Worm (Caenorhabditis elegans) whole organism, young adult: ENCODE measurements around the gene C49F8.14.

ENCODE experiments used
- B0336.3 ChIP-seq: fragments of 200-800 bp; sonication (Bioruptor generic); IDR thresholded peaks from 2 replicates; pipeline ENCODE4 v1.3.6; 2022; ENCODE audit warnings: missing genetic modification characterization, missing compliant biosample characterization
- F22D6.2 ChIP-seq: sonication (generic microtip); optimal IDR thresholded peaks from 2 replicates; lab custom pipeline; 2016; ENCODE audit warnings: mild to moderate bottlenecking, missing genetic modification characterization, missing compliant biosample characterization
- F37B4.10 ChIP-seq: fragments of 200-800 bp; sonication (Bioruptor generic); IDR thresholded peaks from 2 replicates; pipeline ENCODE4 v1.3.6; 2022; ENCODE audit warnings: missing genetic modification characterization, missing compliant biosample characterization
- F55B11.4 ChIP-seq: sonication (generic microtip); optimal IDR thresholded peaks from 2 replicates; lab custom pipeline; 2016; ENCODE audit warnings: missing compliant biosample characterization, missing genetic modification characterization, borderline replicate concordance; ENCODE audit not compliant: insufficient read depth
- F57A8.1 ChIP-seq: fragments of 200-800 bp; sonication (Bioruptor generic); optimal IDR thresholded peaks from 2 replicates; lab custom pipeline; 2018; ENCODE audit warnings: mild to moderate bottlenecking, missing genetic modification characterization, moderate library complexity, missing compliant biosample characterization
- F57C9.4 ChIP-seq: sonication (generic microtip); optimal IDR thresholded peaks from 2 replicates; lab custom pipeline; 2017; ENCODE audit warnings: mild to moderate bottlenecking, missing genetic modification characterization, missing compliant biosample characterization
- K11D2.4 ChIP-seq: fragments of 200-800 bp; sonication (Bioruptor generic); IDR thresholded peaks from 2 replicates; pipeline ENCODE4 v1.3.6; 2022; ENCODE audit warnings: missing genetic modification reagents, missing genetic modification characterization, missing compliant biosample characterization
- K12H6.12 ChIP-seq: fragments of 200-800 bp; sonication (Bioruptor generic); optimal IDR thresholded peaks from 2 replicates; lab custom pipeline; 2018; ENCODE audit warnings: mild to moderate bottlenecking, missing genetic modification characterization, missing compliant biosample characterization
- T07F8.4 ChIP-seq: sonication (generic microtip); optimal IDR thresholded peaks from 2 replicates; lab custom pipeline; 2016; ENCODE audit warnings: mild to moderate bottlenecking, missing genetic modification characterization, moderate library complexity, missing compliant biosample characterization
- T26A5.8 ChIP-seq: sonication (generic microtip); optimal IDR thresholded peaks from 2 replicates; lab custom pipeline; 2016; ENCODE audit warnings: missing genetic modification characterization, missing compliant biosample characterization
- Y53G8AR.9 ChIP-seq: fragments of 200-800 bp; sonication (Bioruptor generic); conservative IDR thresholded peaks from 2 replicates; pipeline ENCODE4 v1.3.6; 2022; ENCODE audit warnings: missing genetic modification reagents, missing genetic modification characterization, missing compliant biosample characterization
- Y56A3A.18 ChIP-seq: fragments of 200-800 bp; sonication (Bioruptor generic); IDR thresholded peaks from 2 replicates; pipeline ENCODE4 v1.3.6; 2022; ENCODE audit warnings: missing genetic modification reagents, missing genetic modification characterization, missing compliant biosample characterization
- Y79H2A.3 ChIP-seq: fragments of 200-800 bp; sonication (Bioruptor generic); conservative IDR thresholded peaks from 2 replicates; pipeline ENCODE4 v1.3.6; 2022; ENCODE audit warnings: missing genetic modification reagents, missing genetic modification characterization, missing compliant biosample characterization
- Y95B8A.8 ChIP-seq: fragments of 200-800 bp; sonication (Bioruptor generic); IDR thresholded peaks from 2 replicates; pipeline ENCODE4 v1.3.6; 2022; ENCODE audit warnings: missing genetic modification reagents, missing genetic modification characterization, missing compliant biosample characterization
- attf-5 ChIP-seq: fragments of 200-800 bp; sonication (Bioruptor generic); optimal IDR thresholded peaks from 2 replicates; lab custom pipeline; 2018; ENCODE audit warnings: mild to moderate bottlenecking, missing genetic modification characterization, missing compliant biosample characterization
- cebp-1 ChIP-seq, 2 experiments: fragments of 200-800 bp in 1 of 2; sonication (Bioruptor generic) in 1 of 2; sonication (generic microtip) in 1 of 2; IDR thresholded peaks in 1 of 2; optimal IDR thresholded peaks in 1 of 2; 2 replicates each; pipeline versions ENCODE4 v1.3.6 to Lab custom; 2017 to 2022; ENCODE audit warnings: missing compliant biosample characterization in 2 of 2, missing genetic modification characterization in 2 of 2, mild to moderate bottlenecking in 1 of 2, missing genetic modification reagents in 1 of 2, moderate library complexity in 1 of 2
- cebp-2 ChIP-seq: fragments of 200-800 bp; sonication (Bioruptor generic); IDR thresholded peaks from 2 replicates; pipeline ENCODE4 v1.3.6; 2022; ENCODE audit warnings: missing genetic modification characterization, missing compliant biosample characterization
- ceh-100 ChIP-seq: fragments of 200-800 bp; sonication (Bioruptor generic); IDR thresholded peaks from 2 replicates; pipeline ENCODE4 v1.3.6; 2022; ENCODE audit warnings: missing genetic modification reagents, missing genetic modification characterization, missing compliant biosample characterization
- ceh-27 ChIP-seq: fragments of 200-800 bp; sonication (Bioruptor generic); optimal IDR thresholded peaks from 2 replicates; lab custom pipeline; 2018; ENCODE audit warnings: mild to moderate bottlenecking, missing genetic modification characterization, moderate library complexity, missing compliant biosample characterization
- dpl-1 ChIP-seq: fragments of 150-350 bp; optimal IDR thresholded peaks from 2 replicates; lab custom pipeline; 2014; ENCODE audit warnings: missing biosample characterization, missing genetic modification reagents, missing genetic modification characterization
- efl-1 ChIP-seq: fragments of 150-350 bp; optimal IDR thresholded peaks from 2 replicates; lab custom pipeline; 2014; ENCODE audit warnings: missing biosample characterization, missing genetic modification reagents, missing genetic modification characterization
- hlh-12 ChIP-seq: sonication (generic microtip); optimal IDR thresholded peaks from 2 replicates; lab custom pipeline; 2016; ENCODE audit warnings: missing genetic modification characterization, missing compliant biosample characterization
- hlh-26 ChIP-seq: fragments of 200-800 bp; sonication (Bioruptor generic); conservative IDR thresholded peaks from 2 replicates; pipeline ENCODE4 v1.3.6; 2022; ENCODE audit warnings: missing genetic modification reagents, missing genetic modification characterization, missing compliant biosample characterization
- let-607 ChIP-seq, 2 experiments: fragments of 200-800 bp in 1 of 2; sonication (Bioruptor generic) in 1 of 2; sonication (generic microtip) in 1 of 2; optimal IDR thresholded peaks; 2 replicates each; lab custom pipeline; 2016 to 2018; ENCODE audit warnings: mild to moderate bottlenecking in 2 of 2, missing compliant biosample characterization in 2 of 2, missing genetic modification characterization in 2 of 2, moderate library complexity in 2 of 2, missing genotype in 1 of 2
- lin-26 ChIP-seq: fragments of 200-800 bp; sonication (Bioruptor generic); IDR thresholded peaks from 2 replicates; pipeline ENCODE4 v1.3.6; 2022; ENCODE audit warnings: missing genetic modification reagents, missing genetic modification characterization, missing compliant biosample characterization
- lin-35 ChIP-seq, 3 experiments: fragments of 150-350 bp in 2 of 3; sonication (generic microtip) in 1 of 3; optimal IDR thresholded peaks; 2 replicates each; lab custom pipeline; 2014 to 2018; ENCODE audit warnings: missing biosample characterization in 3 of 3, missing genetic modification characterization in 3 of 3, missing genetic modification reagents in 3 of 3
- mel-28 ChIP-seq: sonication (generic microtip); optimal IDR thresholded peaks from 2 replicates; lab custom pipeline; 2016; ENCODE audit warnings: borderline replicate concordance, mild to moderate bottlenecking, missing genetic modification characterization, missing compliant biosample characterization
- nfya-1 ChIP-seq: sonication (generic microtip); optimal IDR thresholded peaks from 2 replicates; lab custom pipeline; 2017; ENCODE audit warnings: antibody characterized with exemption, missing compliant biosample characterization, missing genetic modification characterization, borderline replicate concordance; ENCODE audit not compliant: insufficient read depth
- nfya-2 ChIP-seq: fragments of 200-800 bp; sonication (Bioruptor generic); IDR thresholded peaks from 2 replicates; pipeline ENCODE4 v1.3.6; 2022; ENCODE audit warnings: missing genetic modification reagents, missing genetic modification characterization, missing compliant biosample characterization
- nfyb-1 ChIP-seq: fragments of 200-800 bp; sonication (Bioruptor generic); IDR thresholded peaks from 2 replicates; pipeline ENCODE4 v1.3.6; 2022; ENCODE audit warnings: missing genetic modification reagents, missing genetic modification characterization, missing compliant biosample characterization
- nhr-179 ChIP-seq: sonication (generic microtip); optimal IDR thresholded peaks from 2 replicates; lab custom pipeline; 2016; ENCODE audit warnings: mild to moderate bottlenecking, missing genetic modification characterization, missing compliant biosample characterization
- nhr-27 ChIP-seq: fragments of 200-800 bp; sonication (Bioruptor generic); optimal IDR thresholded peaks from 2 replicates; lab custom pipeline; 2018; ENCODE audit warnings: mild to moderate bottlenecking, missing genetic modification characterization, moderate library complexity, missing compliant biosample characterization
- nhr-80 ChIP-seq: sonication (generic microtip); optimal IDR thresholded peaks from 2 replicates; lab custom pipeline; 2016; ENCODE audit warnings: missing genetic modification characterization, missing compliant biosample characterization
- nhr-90 ChIP-seq: sonication (generic microtip); optimal IDR thresholded peaks from 2 replicates; lab custom pipeline; 2016; ENCODE audit warnings: missing genotype, mild to moderate bottlenecking, missing genetic modification characterization, missing compliant biosample characterization
- pha-4 ChIP-seq: fragments of 150-350 bp; sonication (generic microtip); optimal IDR thresholded peaks from 2 replicates; lab custom pipeline; 2014; ENCODE audit warnings: missing biosample characterization, missing genetic modification reagents, missing genetic modification characterization
- sdz-38 ChIP-seq: sonication (generic microtip); optimal IDR thresholded peaks from 2 replicates; lab custom pipeline; 2016; ENCODE audit warnings: missing genotype, missing genetic modification characterization, missing compliant biosample characterization
- snpc-1.1 ChIP-seq: sonication (generic microtip); optimal IDR thresholded peaks from 2 replicates; lab custom pipeline; 2017; ENCODE audit warnings: missing genetic modification characterization, mild to moderate bottlenecking, missing compliant biosample characterization, antibody characterized with exemption, moderate library complexity, missing genotype, missing genetic modification reagents; ENCODE audit not compliant: insufficient read depth
- sptf-2 ChIP-seq: fragments of 200-800 bp; sonication (Bioruptor generic); optimal IDR thresholded peaks from 2 replicates; lab custom pipeline; 2018; ENCODE audit warnings: mild to moderate bottlenecking, missing genetic modification characterization, missing compliant biosample characterization
- tbp1 ChIP-seq: fragments of 200-800 bp; sonication (Bioruptor generic); optimal IDR thresholded peaks from 2 replicates; lab custom pipeline; 2018; ENCODE audit warnings: mild to moderate bottlenecking, missing genetic modification characterization, missing compliant biosample characterization
- tlf-1 ChIP-seq: fragments of 200-800 bp; sonication (Bioruptor generic); optimal IDR thresholded peaks from 2 replicates; lab custom pipeline; 2018; ENCODE audit warnings: mild to moderate bottlenecking, missing genetic modification characterization, missing compliant biosample characterization
- unc-130 ChIP-seq: sonication (generic microtip); optimal IDR thresholded peaks from 2 replicates; lab custom pipeline; 2016; ENCODE audit warnings: missing genetic modification reagents, missing genetic modification characterization, missing compliant biosample characterization
- unc-62 ChIP-seq: fragments of 150-350 bp; optimal IDR thresholded peaks from 2 replicates; lab custom pipeline; 2014; ENCODE audit warnings: missing biosample characterization, missing genetic modification reagents, missing genetic modification characterization
- ztf-22 ChIP-seq: fragments of 200-800 bp; sonication (Bioruptor generic); optimal IDR thresholded peaks from 2 replicates; lab custom pipeline; 2018; ENCODE audit warnings: mild to moderate bottlenecking, missing genetic modification characterization, moderate library complexity, missing compliant biosample characterization
- ztf-26 ChIP-seq: sonication (generic microtip); optimal IDR thresholded peaks from 2 replicates; lab custom pipeline; 2017; ENCODE audit warnings: missing genetic modification characterization, missing compliant biosample characterization

The C49F8.14 gene

ce11 chrX:13354672-13355407, 21.9 kb downstream of the C49F8.14 start (continued):
- no peak for TF ChIP-seq nhr-179 (tag; lab: Kevin White, UChicago)
- TF ChIP-seq attf-5, result peak; percentile 16
- 0 out of 2 replicates have a peak, but pooled peaks have one; percentile 23 for TF ChIP-seq Y95B8A.8
- peak; percentile 7 for TF ChIP-seq ztf-26 (tag; lab: Kevin White, UChicago)
- TF ChIP-seq unc-62 (GFP tag; lab: Kevin White, UChicago), result no peak
- TF ChIP-seq cebp-1 (GFP tag; IDR thresholded peaks at IDR 0.05; lab: Robert Waterston, UW), result no peak
- peak; percentile 66 for TF ChIP-seq cebp-1 (tag; optimal IDR thresholded peaks at IDR 0.05; lab: Kevin White, UChicago)
- TF ChIP-seq, all 124 proteins: peak for 13

ce11 chrX:13353530-13353929, 23.2 kb downstream of the C49F8.14 start:
- TF ChIP-seq F57A8.1 (GFP tag; lab: Kevin White, UChicago) (no peak), pha-4 (peak; percentile 41), F57C9.4 (tag; lab: Kevin White, UChicago) (no peak), hlh-12 (tag; lab: Kevin White, UChicago) (no peak), snpc-1.1 (tag; lab: Kevin White, UChicago) (no peak), T07F8.4 (tag; lab: Kevin White, UChicago) (no peak), ceh-100 (no peak), lin-35 (GFP tag; optimal IDR thresholded peaks at IDR 0.05; lab: Kevin White, UChicago) (peak in 1 of 3 experiments; percentile 1), lin-26 (GFP tag; lab: Robert Waterston, UW) (no peak), let-607 (tag; optimal IDR thresholded peaks at IDR 0.05; lab: Kevin White, UChicago) (peak in 1 of 2 experiments; percentile 14), T26A5.8 (tag; lab: Kevin White, UChicago) (no peak), F37B4.10 (GFP tag; lab: Robert Waterston, UW) (no peak), cebp-1 (GFP tag; IDR thresholded peaks at IDR 0.05; lab: Robert Waterston, UW) (no peak), cebp-1 (tag; optimal IDR thresholded peaks at IDR 0.05; lab: Kevin White, UChicago) (peak; percentile 53), ztf-26 (tag; lab: Kevin White, UChicago) (peak; percentile 89), nhr-90 (tag; lab: Kevin White, UChicago) (no peak), Y53G8AR.9 (GFP tag; lab: Robert Waterston, UW) (peak; percentile 59; the same call in 1 of the 2 replicates), tlf-1 (peak; percentile 33), F22D6.2 (tag; lab: Kevin White, UChicago) (peak; percentile 53), dpl-1 (GFP tag; lab: Kevin White, UChicago) (no peak), nfyb-1 (0 out of 2 replicates have a peak, but pooled peaks have one; percentile 20), nhr-80 (peak; percentile 89), efl-1 (GFP tag; lab: Kevin White, UChicago) (no peak), unc-130 (GFP tag; lab: Kevin White, UChicago) (no peak), nfya-2 (no peak), nhr-179 (tag; lab: Kevin White, UChicago) (no peak), sdz-38 (tag; lab: Kevin White, UChicago) (no peak), B0336.3 (GFP tag; lab: Robert Waterston, UW) (0 out of 2 replicates have a peak, but pooled peaks have one; percentile 50), hlh-26 (GFP tag; lab: Robert Waterston, UW) (no peak), tbp1 (GFP tag; lab: Kevin White, UChicago) (peak; percentile 29), Y56A3A.18 (GFP tag; lab: Robert Waterston, UW) (no peak), F55B11.4 (tag; lab: Kevin White, UChicago) (no peak), cebp-2 (GFP tag; lab: Robert Waterston, UW) (no peak), ceh-27 (GFP tag; lab: Kevin White, UChicago) (peak; percentile 45), K11D2.4 (GFP tag; lab: Robert Waterston, UW) (0 out of 2 replicates have a peak, but pooled peaks have one; percentile 35), nhr-27 (no peak), nfya-1 (tag; lab: Kevin White, UChicago) (no peak), sptf-2 (GFP tag; lab: Kevin White, UChicago) (no peak), mel-28 (tag; lab: Kevin White, UChicago) (no peak), K12H6.12 (tag; lab: Kevin White, UChicago) (no peak), Y79H2A.3 (no peak), ztf-22 (no peak)
